Worm (Caenorhabditis elegans) whole organism, L2 larva: Measurements from ENCODE around the gene F46C5.9.

Source experiments
- R02D3.7 ChIP-seq: fragments of 150-350 bp; optimal IDR thresholded peaks from 2 replicates; lab custom pipeline; 2014; ENCODE audit warnings: missing biosample characterization, missing genetic modification characterization
- fos-1 ChIP-seq: fragments of 150-350 bp; optimal IDR thresholded peaks from 2 replicates; lab custom pipeline; 2014; ENCODE audit warnings: missing biosample characterization, missing genetic modification characterization
- nhr-6 ChIP-seq: fragments of 150-350 bp; optimal IDR thresholded peaks from 2 replicates; lab custom pipeline; 2014; ENCODE audit warnings: missing biosample characterization, missing genetic modification characterization

DNA sequence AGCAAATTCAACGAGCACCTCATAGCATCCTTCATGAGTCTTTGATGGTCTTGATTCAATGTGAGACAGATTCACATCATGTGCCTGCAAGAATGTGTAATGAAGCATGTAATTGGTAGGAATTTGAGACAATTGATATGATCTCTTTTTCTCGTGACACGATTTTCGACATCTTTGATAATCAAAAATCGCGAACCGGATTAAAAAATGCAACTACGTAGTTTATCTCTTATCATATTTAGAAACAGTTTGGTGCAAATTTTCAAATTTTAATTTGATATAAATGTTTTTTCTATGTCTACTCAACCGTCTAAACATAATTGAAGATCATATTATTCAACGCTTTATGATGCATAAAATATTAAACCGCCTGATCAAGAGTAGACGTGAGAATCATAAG is 46.2 kb downstream of the F46C5.9 start:
- TF ChIP-seq R02D3.7, result no peak
- no peak for TF ChIP-seq nhr-6 (tag; lab: Kevin White, UChicago)
- no peak for TF ChIP-seq fos-1 (tag; lab: Kevin White, UChicago)
